Worm (Caenorhabditis elegans): ENCODE results near the gene F44E2.8.
A peak's percentile ranks its signal among the peaks of the same experiment; 100 is the strongest.

The F44E2.8 gene

DNA sequence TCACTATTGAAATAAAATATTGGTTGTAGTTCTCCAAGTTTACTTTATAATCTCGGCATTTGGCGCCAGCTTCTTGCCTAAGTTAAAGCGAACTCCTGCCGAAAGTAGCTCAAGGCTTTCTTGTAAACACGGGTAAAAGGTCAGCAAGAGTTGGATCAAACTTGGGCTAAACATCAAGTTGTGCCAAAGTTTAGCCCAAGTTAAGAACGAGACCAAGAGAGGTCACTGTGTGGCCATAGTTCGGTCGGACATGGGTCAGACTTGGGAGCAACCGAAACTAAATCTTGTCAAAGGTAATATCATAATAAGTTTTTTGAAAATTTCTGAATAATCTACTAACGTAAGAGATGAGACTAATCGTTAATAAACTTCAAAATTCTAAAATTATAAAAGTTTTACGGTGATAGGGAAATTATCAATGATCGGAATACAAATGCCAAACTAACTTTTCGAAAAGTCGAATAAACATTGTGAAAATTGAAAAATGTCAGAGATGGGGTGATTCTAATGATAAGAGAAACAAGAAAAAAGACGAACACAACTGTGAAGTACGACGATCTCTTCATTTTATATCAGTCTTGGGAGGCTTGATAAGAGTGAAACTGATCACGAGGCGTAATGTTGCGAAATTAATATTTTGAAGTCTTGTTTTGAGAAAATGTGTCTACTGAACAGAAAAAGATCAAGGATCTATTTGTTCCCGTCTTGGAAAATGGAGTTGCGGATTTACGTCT lies 18.4 kb upstream of the F44E2.8 start (continued):
- TF ChIP-seq hlh-11 (tag; optimal IDR thresholded peaks at IDR 0.05): peak; percentile 88
- TF ChIP-seq egl-43 (GFP tag; IDR thresholded peaks at IDR 0.05): no peak
- no peak; the same call in 1 of the 2 replicates for TF ChIP-seq madf-9 (GFP tag; conservative IDR thresholded peaks at IDR 0.05)
- no peak for TF ChIP-seq ceh-62 (tag; optimal IDR thresholded peaks at IDR 0.05)
- no peak for TF ChIP-seq nhr-76 (tag; optimal IDR thresholded peaks at IDR 0.05)
- TF ChIP-seq F49E8.2 (tag; optimal IDR thresholded peaks at IDR 0.05; ENCODE audit: borderline replicate concordance): no peak
- no peak for TF ChIP-seq duxl-1 (tag; optimal IDR thresholded peaks at IDR 0.05; ENCODE audit: poor library complexity)
- TF ChIP-seq nhr-77 (tag; optimal IDR thresholded peaks at IDR 0.05): peak; percentile 84
- TF ChIP-seq rbr-2 (tag; optimal IDR thresholded peaks at IDR 0.05): no peak

DNA sequence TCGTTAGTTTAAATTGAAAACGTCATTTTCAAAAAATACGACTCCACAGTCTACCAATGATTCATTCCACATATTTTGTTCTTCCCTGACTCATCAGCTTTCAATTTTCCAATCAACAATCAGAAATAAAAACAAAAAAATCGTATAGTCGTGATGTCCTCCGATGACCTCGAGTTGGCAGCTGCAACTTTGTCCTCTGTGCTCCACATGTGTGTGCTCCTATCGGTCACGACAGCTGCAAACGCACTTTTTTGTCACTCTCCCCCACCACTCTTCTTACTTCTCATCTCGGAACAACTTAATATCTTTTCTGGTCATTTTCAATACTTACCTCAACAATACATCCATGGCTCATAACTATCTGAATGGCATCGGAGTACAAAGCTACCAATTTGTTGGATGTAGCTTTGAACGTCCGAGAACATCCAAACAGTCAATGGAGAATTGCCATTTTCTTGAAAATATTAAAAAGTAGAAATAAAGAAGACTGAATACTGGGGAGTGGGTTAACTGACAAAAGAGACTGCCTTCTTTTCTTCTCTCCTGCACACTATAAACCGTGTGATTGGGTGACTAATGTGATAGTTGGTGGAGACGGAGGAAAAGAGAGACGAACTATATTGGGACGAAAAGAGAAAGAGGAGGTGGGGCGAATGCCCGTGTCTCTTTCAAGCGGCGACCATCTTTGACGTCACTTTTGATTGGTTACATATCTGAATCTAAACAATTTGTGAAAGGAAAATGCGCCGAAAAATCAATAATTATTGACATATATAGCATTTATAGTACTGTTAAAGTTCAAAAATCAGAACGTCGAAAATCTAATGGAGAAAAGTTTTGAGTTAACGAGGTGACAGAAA lies 17.5 kb upstream of the F44E2.8 start:
- TF ChIP-seq pqm-1 (tag; optimal IDR thresholded peaks at IDR 0.05) (peak; percentile 19), skn-1 (tag; optimal IDR thresholded peaks at IDR 0.05) (no peak), dmd-8 (GFP tag; IDR thresholded peaks at IDR 0.05) (0 out of 2 replicates have a peak, but pooled peaks have one; percentile 34), ceh-28 (tag; optimal IDR thresholded peaks at IDR 0.05) (peak; percentile 41), mep-1 (tag; optimal IDR thresholded peaks at IDR 0.05) (peak; percentile 38), dve-1 (tag; optimal IDR thresholded peaks at IDR 0.05; ENCODE audit: insufficient read depth) (peak; percentile 60), ZK337.2 (GFP tag; IDR thresholded peaks at IDR 0.05) (peak; percentile 38; the same call in 1 of the 2 replicates), fkh-10 (GFP tag; optimal IDR thresholded peaks at IDR 0.05) (no peak), aha-1 (tag) (peak; percentile 94), nhr-25 (tag; optimal IDR thresholded peaks at IDR 0.05; ENCODE audit: borderline replicate concordance, insufficient read depth) (peak; percentile 13), zfp-3 (GFP tag; conservative IDR thresholded peaks at IDR 0.05) (0 out of 2 replicates have a peak, but pooled peaks have one; percentile 24), mdl-1 (tag; optimal IDR thresholded peaks at IDR 0.05) (peak; percentile 10 to 65), nhr-6 (tag; optimal IDR thresholded peaks at IDR 0.05) (no peak), cey-2 (tag; optimal IDR thresholded peaks at IDR 0.05; ENCODE audit: borderline replicate concordance, insufficient read depth) (peak; percentile 66), dmd-6 (GFP tag; IDR thresholded peaks at IDR 0.05) (peak; percentile 71), rbr-2 (tag; optimal IDR thresholded peaks at IDR 0.05) (peak; percentile 40), daf-16 (GFP tag; optimal IDR thresholded peaks at IDR 0.05) (no peak), daf-16 (tag; optimal IDR thresholded peaks at IDR 0.05) (peak; percentile 32), lsy-2 (tag; optimal IDR thresholded peaks at IDR 0.05) (peak in 1 of 2 experiments; percentile 42), F49E8.2 (tag; optimal IDR thresholded peaks at IDR 0.05; ENCODE audit: borderline replicate concordance) (no peak), nhr-11 (tag; optimal IDR thresholded peaks at IDR 0.05) (no peak), lin-1 (GFP tag; IDR thresholded peaks at IDR 0.05) (peak; percentile 14; the same call in 1 of the 2 replicates), nhr-28 (tag; optimal IDR thresholded peaks at IDR 0.05) (peak; percentile 74), hlh-30 (tag; optimal IDR thresholded peaks at IDR 0.05; ENCODE audit: insufficient read depth) (peak; percentile 42), hmg-1.1 (GFP tag; IDR thresholded peaks at IDR 0.05) (no peak), lin-13 (GFP tag; optimal IDR thresholded peaks at IDR 0.05) (peak; percentile 53), saeg-2 (GFP tag; IDR thresholded peaks at IDR 0.05) (0 out of 2 replicates have a peak, but pooled peaks have one; percentile 7), mes-2 (tag; optimal IDR thresholded peaks at IDR 0.05; ENCODE audit: poor library complexity, severe bottlenecking) (peak; percentile 41), pha-4 (GFP tag; IDR thresholded peaks at IDR 0.05) (no peak), pha-4 (tag; optimal IDR thresholded peaks at IDR 0.05) (peak; percentile 39), lin-38 (GFP tag; IDR thresholded peaks at IDR 0.05) (peak; percentile 13), vab-7 (GFP tag; IDR thresholded peaks at IDR 0.05) (no peak), hlh-11 (tag; optimal IDR thresholded peaks at IDR 0.05) (peak; percentile 38), spr-1 (tag; optimal IDR thresholded peaks at IDR 0.05) (no peak), mxl-3 (GFP tag; optimal IDR thresholded peaks at IDR 0.05) (peak; percentile 22), unc-62 (GFP tag; optimal IDR thresholded peaks at IDR 0.05 in 1 of 2) (peak in 1 of 2 experiments; percentile 67), unc-62 (tag; optimal IDR thresholded peaks at IDR 0.05) (no peak), Y105C5A.15 (GFP tag; IDR thresholded peaks at IDR 0.05) (0 out of 2 replicates have a peak, but pooled peaks have one; percentile 28), ceh-44 (GFP tag; IDR thresholded peaks at IDR 0.05) (no peak), ceh-62 (tag; optimal IDR thresholded peaks at IDR 0.05) (no peak)
